Worm (Caenorhabditis elegans) whole organism, L4 larva: ENCODE results near the gene math-49.
"Not testable (repeated sequence)": the region's sequence is repeated elsewhere in the genome, so short reads cannot be mapped to it uniquely, and the experiment has no call there.

Experiments used
- F26F4.8 ChIP-seq: fragments of 200-800 bp; sonication (Bioruptor generic); conservative IDR thresholded peaks from 2 replicates; pipeline ENCODE4 v1.3.6; 2022; ENCODE audit warnings: missing genetic modification characterization, missing compliant biosample characterization
- Y75B8A.6 ChIP-seq: fragments of 200-800 bp; sonication (Bioruptor generic); IDR thresholded peaks from 2 replicates; pipeline ENCODE4 v1.3.6; 2022; ENCODE audit warnings: missing genetic modification reagents, missing genetic modification characterization, missing compliant biosample characterization
- aha-1 ChIP-seq: fragments of 150-350 bp; peaks from one replicate; lab custom pipeline; 2014; ENCODE audit warnings: missing biosample characterization, missing genetic modification characterization
- ama-1 ChIP-seq: fragments of 150-350 bp; optimal IDR thresholded peaks from 2 replicates; lab custom pipeline; 2014; ENCODE audit warnings: inconsistent platforms, mixed read lengths
- ceh-44 ChIP-seq: fragments of 200-800 bp; sonication (Bioruptor generic); IDR thresholded peaks from 2 replicates; pipeline ENCODE4 v1.3.6; 2022; ENCODE audit warnings: missing genetic modification reagents, missing genetic modification characterization, missing compliant biosample characterization
- ceh-62 ChIP-seq: sonication (generic microtip); optimal IDR thresholded peaks from 2 replicates; lab custom pipeline; 2017; ENCODE audit warnings: missing biosample characterization, missing genetic modification characterization
- ceh-82 ChIP-seq: sonication (generic microtip); optimal IDR thresholded peaks from 2 replicates; lab custom pipeline; 2017; ENCODE audit warnings: missing biosample characterization, missing genetic modification characterization
- daf-16 ChIP-seq, 3 experiments: sonication (generic microtip); optimal IDR thresholded peaks; 2 replicates each; lab custom pipeline; 2016 to 2017; ENCODE audit warnings: missing genetic modification characterization in 3 of 3, missing genetic modification reagents in 3 of 3, mild to moderate bottlenecking in 2 of 3, missing compliant biosample characterization in 2 of 3, missing biosample characterization in 1 of 3, moderate library complexity in 1 of 3
- dmd-6 ChIP-seq: fragments of 200-800 bp; sonication (Bioruptor generic); IDR thresholded peaks from 2 replicates; pipeline ENCODE4 v1.3.6; 2022; ENCODE audit warnings: missing genetic modification reagents, missing genetic modification characterization, missing compliant biosample characterization
- dmd-8 ChIP-seq: fragments of 200-800 bp; sonication (Bioruptor generic); IDR thresholded peaks from 2 replicates; pipeline ENCODE4 v1.3.6; 2022; ENCODE audit warnings: missing genetic modification characterization, missing compliant biosample characterization
- duxl-1 ChIP-seq: sonication (generic microtip); optimal IDR thresholded peaks from 2 replicates; lab custom pipeline; 2016; ENCODE audit warnings: mild to moderate bottlenecking, missing genetic modification characterization, moderate library complexity, missing compliant biosample characterization; ENCODE audit not compliant: poor library complexity
- hlh-11 ChIP-seq: fragments of 200-800 bp; sonication (Bioruptor generic); optimal IDR thresholded peaks from 2 replicates; lab custom pipeline; 2018; ENCODE audit warnings: mild to moderate bottlenecking, missing genetic modification characterization, missing compliant biosample characterization
- lin-1 ChIP-seq: fragments of 200-800 bp; sonication (Bioruptor generic); IDR thresholded peaks from 2 replicates; pipeline ENCODE4 v1.3.6; 2022; ENCODE audit warnings: missing genetic modification reagents, missing genetic modification characterization, missing compliant biosample characterization
- lir-3 ChIP-seq: sonication (generic microtip); optimal IDR thresholded peaks from 2 replicates; lab custom pipeline; 2016; ENCODE audit warnings: mild to moderate bottlenecking, missing genetic modification characterization, missing compliant biosample characterization
- lsy-2 ChIP-seq, 2 experiments: fragments of 150-350 bp in 1 of 2; sonication (generic microtip) in 1 of 2; optimal IDR thresholded peaks; 2 replicates each; lab custom pipeline; 2014 to 2017; ENCODE audit warnings: missing biosample characterization in 2 of 2, missing genetic modification characterization in 2 of 2
- mxl-3 ChIP-seq: fragments of 200-800 bp; sonication (Bioruptor generic); optimal IDR thresholded peaks from 2 replicates; lab custom pipeline; 2018; ENCODE audit warnings: mild to moderate bottlenecking, missing genetic modification characterization, missing compliant biosample characterization
- nhr-25 ChIP-seq: sonication (generic microtip); optimal IDR thresholded peaks from 2 replicates; lab custom pipeline; 2017; ENCODE audit warnings: missing genetic modification characterization, mild to moderate bottlenecking, missing compliant biosample characterization, antibody characterized with exemption, moderate library complexity, borderline replicate concordance; ENCODE audit not compliant: insufficient read depth
- nhr-28 ChIP-seq: fragments of 150-350 bp; optimal IDR thresholded peaks from 2 replicates; lab custom pipeline; 2014; ENCODE audit warnings: missing biosample characterization, missing genetic modification characterization
- nhr-42 ChIP-seq: fragments of 200-800 bp; sonication (Bioruptor generic); IDR thresholded peaks from 2 replicates; pipeline ENCODE4 v1.3.6; 2022; ENCODE audit warnings: missing genetic modification characterization, missing compliant biosample characterization
- nhr-48 ChIP-seq: sonication (generic microtip); optimal IDR thresholded peaks from 2 replicates; lab custom pipeline; 2016; ENCODE audit warnings: mild to moderate bottlenecking, missing genetic modification characterization, missing compliant biosample characterization
- nhr-6 ChIP-seq: fragments of 150-350 bp; optimal IDR thresholded peaks from 2 replicates; lab custom pipeline; 2014; ENCODE audit warnings: missing biosample characterization, missing genetic modification characterization
- nhr-77 ChIP-seq: fragments of 150-350 bp; optimal IDR thresholded peaks from 2 replicates; lab custom pipeline; 2014; ENCODE audit warnings: missing biosample characterization, missing genetic modification characterization
- php-3 ChIP-seq: fragments of 200-800 bp; sonication (Bioruptor generic); IDR thresholded peaks from 2 replicates; pipeline ENCODE4 v1.3.6; 2022; ENCODE audit warnings: missing genetic modification reagents, missing genetic modification characterization, missing compliant biosample characterization
- pqm-1 ChIP-seq: sonication (generic microtip); optimal IDR thresholded peaks from 2 replicates; lab custom pipeline; 2017; ENCODE audit warnings: missing biosample characterization, missing genetic modification characterization
- rbr-2 ChIP-seq: sonication (generic microtip); optimal IDR thresholded peaks from 2 replicates; lab custom pipeline; 2016; ENCODE audit warnings: missing genotype, missing genetic modification characterization, missing compliant biosample characterization
- tra-1 ChIP-seq: fragments of 200-800 bp; sonication (Bioruptor generic); IDR thresholded peaks from 2 replicates; pipeline ENCODE4 v1.3.6; 2022; ENCODE audit warnings: missing genetic modification reagents, missing genetic modification characterization, missing compliant biosample characterization
- vab-7 ChIP-seq: fragments of 200-800 bp; sonication (Bioruptor generic); IDR thresholded peaks from 2 replicates; pipeline ENCODE4 v1.3.6; 2022; ENCODE audit warnings: missing genetic modification reagents, missing genetic modification characterization, missing compliant biosample characterization

math-49 gene

ce11 chrII:1993738-1994137 lies 38.3 kb upstream of the math-49 start, which contains the start of gene math-21:
TSS of gene math-21 (plus strand) at chrII:1994038.
- TF ChIP-seq nhr-28 (tag; lab: Kevin White, UChicago) (peak; percentile 6), nhr-48 (tag; lab: Kevin White, UChicago) (no peak), ceh-44 (no peak), daf-16 (GFP tag; optimal IDR thresholded peaks at IDR 0.05; lab: Kevin White, UChicago) (no peak), daf-16 (tag; optimal IDR thresholded peaks at IDR 0.05; lab: Kevin White, UChicago) (peak; percentile 71), Y75B8A.6 (GFP tag; lab: Robert Waterston, UW) (no peak), pqm-1 (tag; lab: Kevin White, UChicago) (peak; percentile 38)
- TF ChIP-seq, all 104 proteins: peak for 3

ce11 chrII:1989010-1989409 lies 33.5 kb upstream of the math-49 start, which contains the start of gene math-44:
TSS of gene math-44 (plus strand) at chrII:1989310.
- TF ChIP-seq rbr-2 (tag; lab: Kevin White, UChicago) (no peak), nhr-28 (tag; lab: Kevin White, UChicago) (peak; percentile 2)

DNA sequence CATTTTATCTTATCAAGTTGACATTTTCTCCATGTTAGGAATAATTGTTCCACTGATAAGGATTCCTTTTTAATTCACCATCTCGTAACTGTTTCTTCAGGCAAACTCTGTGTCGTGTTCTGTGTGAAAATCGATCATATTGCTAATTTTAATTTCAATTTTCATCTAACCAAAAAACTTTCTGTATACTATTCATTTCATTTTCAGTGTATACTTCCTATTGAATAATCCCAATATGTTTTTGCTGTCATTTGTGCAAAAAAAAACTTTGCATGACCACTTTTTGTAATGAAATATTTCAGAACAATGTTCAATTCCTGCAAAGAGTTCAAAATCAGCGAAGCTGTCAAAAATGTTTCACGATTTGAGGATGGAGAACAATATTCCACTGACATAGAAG lies 31.5 kb upstream of the math-49 start, which contains the start of gene Y16E11A.4:
Gene Y16E11A.4, plus strand, starts transcription at position 301 of the 400 bp plus-strand sequence.
- TF ChIP-seq daf-16 (GFP tag; optimal IDR thresholded peaks at IDR 0.05; lab: Kevin White, UChicago) (no peak), daf-16 (tag; optimal IDR thresholded peaks at IDR 0.05; lab: Kevin White, UChicago) (no peak), ceh-82 (tag; lab: Kevin White, UChicago) (no peak), pqm-1 (tag; lab: Kevin White, UChicago) (peak; percentile 27)

- 0 out of 2 replicates have a peak, but pooled peaks have one; percentile 64 for TF ChIP-seq Y75B8A.6 (GFP tag; lab: Robert Waterston, UW)
- peak; percentile 48 for TF ChIP-seq nhr-77 (tag; lab: Kevin White, UChicago)
- peak; percentile 5 for TF ChIP-seq nhr-6 (tag; lab: Kevin White, UChicago)
- peak; percentile 78 for TF ChIP-seq hlh-11
- peak; percentile 96 for TF ChIP-seq lin-1 (GFP tag; lab: Robert Waterston, UW)
- TF ChIP-seq php-3 (GFP tag; lab: Robert Waterston, UW): peak; percentile 88
- no peak for TF ChIP-seq nhr-25
- TF ChIP-seq aha-1: peak; percentile 26
- peak; percentile 88 for TF ChIP-seq tra-1 (GFP tag; lab: Robert Waterston, UW)
- TF ChIP-seq nhr-28 (tag; lab: Kevin White, UChicago): peak; percentile 83
- TF ChIP-seq daf-16 (GFP tag; optimal IDR thresholded peaks at IDR 0.05; lab: Kevin White, UChicago): no peak
- peak; percentile 61 for TF ChIP-seq daf-16 (tag; optimal IDR thresholded peaks at IDR 0.05; lab: Kevin White, UChicago)
- peak; percentile 12 for TF ChIP-seq mxl-3 (GFP tag; lab: Kevin White, UChicago)
- no peak for TF ChIP-seq ama-1 (lab: Kevin White, UChicago)
- no peak for TF ChIP-seq F26F4.8 (GFP tag; lab: Robert Waterston, UW)
- no peak for TF ChIP-seq lsy-2 (tag; optimal IDR thresholded peaks at IDR 0.05; lab: Kevin White, UChicago)
- peak; percentile 87 for TF ChIP-seq pqm-1 (tag; lab: Kevin White, UChicago)
- TF ChIP-seq duxl-1 (tag; lab: Kevin White, UChicago): peak; percentile 79
- TF ChIP-seq dmd-6 (GFP tag; lab: Robert Waterston, UW): peak; percentile 92
Measured at ce11 chrII:1949119-1949518, 6.3 kb downstream of the math-49 start.

- not testable (repeated sequence) for TF ChIP-seq lir-3; vab-7 (GFP tag; lab: Robert Waterston, UW); ceh-62 (tag; lab: Kevin White, UChicago)
Measured at ce11 chrII:1948393-1948792, 7.1 kb downstream of the math-49 start, which contains the start of gene ZK250.2. TSS of gene ZK250.2 (plus strand) at chrII:1948693.

- TF ChIP-seq nhr-25 (no peak), dmd-8 (no peak)
Measured at ce11 chrII:1946427-1946826, 9.0 kb downstream of the math-49 start, which contains the start of gene math-48. TSS of gene math-48 (minus strand) at chrII:1946527.

DNA sequence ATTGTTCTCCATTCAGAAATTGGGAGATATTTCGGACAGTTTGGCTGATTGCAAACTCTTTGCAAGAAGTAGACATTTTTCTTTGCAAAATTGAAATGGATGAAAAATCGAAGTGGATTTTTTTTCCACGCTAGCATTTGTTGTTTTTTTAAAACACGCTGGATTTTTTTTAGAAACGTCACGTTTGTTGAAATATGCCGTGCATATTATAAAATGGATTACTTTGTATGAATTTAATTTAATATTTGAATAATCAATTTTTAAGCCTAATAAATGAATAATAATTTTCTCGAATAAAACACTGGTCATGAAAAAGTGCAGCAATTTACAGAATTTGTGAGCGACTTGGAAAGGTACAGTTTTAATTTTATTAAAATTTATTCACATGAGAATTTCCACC lies 10.4 kb downstream of the math-49 start, which contains the start of gene ZK250.14:
Gene ZK250.14, minus strand, starts transcription at position 101 of the 400 bp plus-strand sequence.
- no peak for TF ChIP-seq nhr-42 (GFP tag; lab: Robert Waterston, UW)
- TF ChIP-seq, all 104 proteins: peak for 0
